Worm (Caenorhabditis elegans): ENCODE results near the gene C09B9.1.

Gene C09B9.1

DNA sequence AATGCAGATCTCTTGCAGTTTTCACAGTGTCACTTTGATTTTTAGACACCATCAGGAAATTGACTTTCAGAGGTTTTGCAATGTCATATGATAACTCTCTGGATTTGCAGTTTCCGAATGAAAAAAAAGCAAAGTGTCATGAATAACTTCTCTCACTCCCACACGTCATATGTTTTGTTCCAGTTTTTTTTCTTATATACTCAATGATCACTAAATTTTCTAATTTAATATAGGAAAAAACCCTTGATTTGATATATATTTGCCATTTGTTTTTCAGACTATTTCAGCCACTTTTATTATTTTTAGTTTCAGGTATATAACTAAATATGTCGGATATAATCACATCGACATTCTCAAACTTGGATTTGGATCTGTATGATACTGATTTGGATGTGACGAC lies at the start of gene C09B9.1:
TSS of gene C09B9.1 (plus strand) at position 301 of the 400 bp plus-strand sequence.
- TF ChIP-seq hmbx-1 (tag; optimal IDR thresholded peaks at IDR 0.05), result no peak
- no peak for TF ChIP-seq ceh-13 (GFP tag; optimal IDR thresholded peaks at IDR 0.05)
- no peak for TF ChIP-seq tbx-37 (GFP tag; conservative IDR thresholded peaks at IDR 0.05)
- no peak for TF ChIP-seq ets-7 (tag; optimal IDR thresholded peaks at IDR 0.05)
- TF ChIP-seq tra-4 (tag; optimal IDR thresholded peaks at IDR 0.05), result no peak
- TF ChIP-seq hnd-1 (tag; optimal IDR thresholded peaks at IDR 0.05), result no peak
- no peak for TF ChIP-seq ceh-36 (tag; optimal IDR thresholded peaks at IDR 0.05)
- no peak for TF ChIP-seq pes-1 (GFP tag; IDR thresholded peaks at IDR 0.05)
- TF ChIP-seq flt-1 (GFP tag; IDR thresholded peaks at IDR 0.05), result no peak
- no peak for TF ChIP-seq tbx-11 (GFP tag; IDR thresholded peaks at IDR 0.05)
- no peak for TF ChIP-seq aly-1 (tag; optimal IDR thresholded peaks at IDR 0.05)

DNA sequence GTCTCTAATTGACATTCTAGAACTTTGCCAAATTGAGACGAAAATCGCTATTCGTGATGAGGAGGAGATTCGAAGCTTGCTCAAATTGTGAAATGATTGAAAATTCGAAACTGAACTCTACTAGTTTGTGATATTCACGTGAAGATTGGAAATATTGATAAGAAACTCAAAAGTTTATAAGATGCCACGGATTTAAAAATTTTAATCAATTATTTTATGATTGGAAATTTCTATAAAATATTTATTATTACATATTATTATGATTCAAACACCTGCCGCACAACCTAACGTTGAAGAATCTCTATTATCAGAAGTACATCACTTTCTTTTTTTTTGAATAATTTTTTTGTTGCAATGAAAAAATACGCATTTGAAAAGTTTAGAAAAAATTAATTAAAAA lies 49.1 kb upstream of the C09B9.1 start, which contains the start of gene E03H12.7:
TSS of gene E03H12.7 (minus strand) at position 101 of the 400 bp plus-strand sequence.
- no peak for TF ChIP-seq ets-7 (tag; optimal IDR thresholded peaks at IDR 0.05)
- TF ChIP-seq F13C5.2 (tag; optimal IDR thresholded peaks at IDR 0.05), result no peak
- no peak for TF ChIP-seq tbx-37 (GFP tag; conservative IDR thresholded peaks at IDR 0.05)
- no peak for TF ChIP-seq tra-4 (tag; optimal IDR thresholded peaks at IDR 0.05)
- no peak for TF ChIP-seq ceh-36 (tag; optimal IDR thresholded peaks at IDR 0.05)
- TF ChIP-seq scrt-1 (GFP tag; IDR thresholded peaks at IDR 0.05), result no peak
- TF ChIP-seq ceh-13 (GFP tag; optimal IDR thresholded peaks at IDR 0.05), result no peak
- TF ChIP-seq flt-1 (GFP tag; IDR thresholded peaks at IDR 0.05), result no peak

DNA sequence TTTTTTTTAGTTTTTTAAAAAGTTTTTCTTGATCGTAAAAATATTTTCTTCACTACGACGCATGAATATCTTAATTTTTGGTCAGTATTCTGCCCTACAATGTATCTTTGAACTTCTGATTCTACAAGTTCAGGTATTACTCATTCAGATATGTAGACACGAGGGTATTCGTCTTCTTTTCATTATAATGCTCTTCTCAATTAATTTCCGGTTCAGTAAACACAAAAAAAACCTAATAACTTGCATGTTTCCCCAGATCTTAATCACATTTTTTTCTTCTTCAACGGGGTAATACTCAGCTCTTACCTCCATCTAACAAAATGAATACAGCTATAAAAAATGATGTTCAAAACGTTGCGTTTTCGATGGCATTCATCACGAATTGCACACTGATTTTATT lies 45.5 kb upstream of the C09B9.1 start, which contains the start of gene str-162:
TSS of gene str-162 (plus strand) at position 301 of the 400 bp plus-strand sequence.
- no peak for TF ChIP-seq tra-4 (tag; optimal IDR thresholded peaks at IDR 0.05)
- no peak for TF ChIP-seq tbx-37 (GFP tag; conservative IDR thresholded peaks at IDR 0.05)
- TF ChIP-seq hnd-1 (tag; optimal IDR thresholded peaks at IDR 0.05), result no peak
- no peak for TF ChIP-seq aly-1 (tag; optimal IDR thresholded peaks at IDR 0.05)
- TF ChIP-seq ama-1 (optimal IDR thresholded peaks at IDR 0.05), result no peak
- no peak for TF ChIP-seq ceh-13 (GFP tag; optimal IDR thresholded peaks at IDR 0.05)

- TF ChIP-seq ets-7 (tag; optimal IDR thresholded peaks at IDR 0.05) (no peak), B0310.2 (tag; optimal IDR thresholded peaks at IDR 0.05) (no peak), tbx-37 (GFP tag; conservative IDR thresholded peaks at IDR 0.05) (no peak), scrt-1 (GFP tag; IDR thresholded peaks at IDR 0.05) (no peak), ama-1 (optimal IDR thresholded peaks at IDR 0.05) (no peak), ceh-36 (tag; optimal IDR thresholded peaks at IDR 0.05) (no peak)
Measured at ce11 chrIV:4993128-4993527, 44.5 kb upstream of the C09B9.1 start.

DNA sequence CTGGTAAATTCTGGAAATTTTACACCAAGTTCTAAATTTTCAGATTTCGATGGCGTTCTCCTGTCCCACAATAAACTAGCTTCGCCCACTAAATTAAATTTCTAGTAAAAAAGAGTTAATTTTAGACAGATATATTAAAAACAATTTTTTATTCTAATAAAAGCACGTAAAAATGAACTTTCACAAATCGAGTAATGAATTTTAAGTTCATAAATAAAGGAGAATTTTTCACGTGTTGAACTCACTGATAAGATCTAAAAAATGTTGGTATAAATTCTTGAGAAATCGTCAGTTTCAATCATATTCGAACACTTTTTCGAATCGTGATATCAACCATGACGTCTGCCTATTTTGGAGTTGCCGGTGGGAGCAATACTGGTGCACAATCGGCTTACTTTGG lies 41.7 kb upstream of the C09B9.1 start, which contains the start of gene ssq-2:
TSS of gene ssq-2 (plus strand) at position 301 of the 400 bp plus-strand sequence.
- TF ChIP-seq tbx-11 (GFP tag; IDR thresholded peaks at IDR 0.05) (no peak), flt-1 (GFP tag; IDR thresholded peaks at IDR 0.05) (no peak), F13C5.2 (tag; optimal IDR thresholded peaks at IDR 0.05) (no peak), pes-1 (GFP tag; IDR thresholded peaks at IDR 0.05) (no peak), ets-7 (tag; optimal IDR thresholded peaks at IDR 0.05) (no peak), hmg-4 (GFP tag; optimal IDR thresholded peaks at IDR 0.05) (no peak), sea-1 (GFP tag; conservative IDR thresholded peaks at IDR 0.05) (no peak), B0310.2 (tag; optimal IDR thresholded peaks at IDR 0.05) (no peak), aly-1 (tag; optimal IDR thresholded peaks at IDR 0.05) (no peak), scrt-1 (GFP tag; IDR thresholded peaks at IDR 0.05) (no peak), ceh-36 (tag; optimal IDR thresholded peaks at IDR 0.05) (no peak), ama-1 (optimal IDR thresholded peaks at IDR 0.05) (no peak), tbx-37 (GFP tag; conservative IDR thresholded peaks at IDR 0.05) (no peak), hmbx-1 (tag; optimal IDR thresholded peaks at IDR 0.05) (no peak), hnd-1 (tag; optimal IDR thresholded peaks at IDR 0.05) (no peak)

ce11 chrIV:4996956-4997355 lies 40.6 kb upstream of the C09B9.1 start:
- TF ChIP-seq tbx-37 (GFP tag; conservative IDR thresholded peaks at IDR 0.05) (no peak), ceh-36 (tag; optimal IDR thresholded peaks at IDR 0.05) (no peak), ama-1 (optimal IDR thresholded peaks at IDR 0.05) (no peak), sea-1 (GFP tag; conservative IDR thresholded peaks at IDR 0.05) (no peak), hmbx-1 (tag; optimal IDR thresholded peaks at IDR 0.05) (no peak), hnd-1 (tag; optimal IDR thresholded peaks at IDR 0.05) (no peak), pes-1 (GFP tag; IDR thresholded peaks at IDR 0.05) (no peak)

DNA sequence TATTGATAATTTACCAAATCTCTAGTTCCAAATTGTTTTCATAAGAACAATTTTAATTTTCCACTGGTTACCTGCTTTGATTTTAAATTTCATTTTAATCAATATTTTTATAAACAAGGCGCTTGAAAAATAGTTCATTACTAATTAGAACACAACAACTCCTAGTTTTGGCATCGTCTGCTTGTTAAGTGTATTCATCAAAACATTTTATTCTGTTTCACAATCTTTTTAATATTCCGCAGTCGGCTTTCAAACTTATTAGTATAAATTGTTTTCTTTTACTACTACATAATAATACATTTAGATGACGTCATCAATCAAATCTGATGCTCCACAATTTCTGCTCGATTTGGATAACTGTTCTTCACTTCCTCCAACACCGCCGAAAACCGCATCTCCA lies 35.1 kb upstream of the C09B9.1 start, which contains the start of gene pes-1:
TSS of gene pes-1 (plus strand) at position 301 of the 400 bp plus-strand sequence.
- TF ChIP-seq aly-1 (tag; optimal IDR thresholded peaks at IDR 0.05), result no peak
- no peak for TF ChIP-seq B0310.2 (tag; optimal IDR thresholded peaks at IDR 0.05)
- no peak for TF ChIP-seq scrt-1 (GFP tag; IDR thresholded peaks at IDR 0.05)
- no peak for TF ChIP-seq tbx-37 (GFP tag; conservative IDR thresholded peaks at IDR 0.05)
- no peak for TF ChIP-seq ama-1 (optimal IDR thresholded peaks at IDR 0.05)
- no peak for TF ChIP-seq ceh-36 (tag; optimal IDR thresholded peaks at IDR 0.05)
- no peak for TF ChIP-seq hmbx-1 (tag; optimal IDR thresholded peaks at IDR 0.05)
- TF ChIP-seq ets-7 (tag; optimal IDR thresholded peaks at IDR 0.05), result no peak
- no peak for TF ChIP-seq tbx-11 (GFP tag; IDR thresholded peaks at IDR 0.05)
- no peak for TF ChIP-seq ceh-13 (GFP tag; optimal IDR thresholded peaks at IDR 0.05)
- TF ChIP-seq hnd-1 (tag; optimal IDR thresholded peaks at IDR 0.05), result no peak

ce11 chrIV:5005154-5005553 lies 32.4 kb upstream of the C09B9.1 start:
- TF ChIP-seq hmg-4 (GFP tag; optimal IDR thresholded peaks at IDR 0.05), result no peak
- TF ChIP-seq sea-1 (GFP tag; conservative IDR thresholded peaks at IDR 0.05), result no peak

ce11 chrIV:5008378-5008777 lies 29.2 kb upstream of the C09B9.1 start, which contains the start of gene srm-2:
srm-2 (plus strand) TSS chrIV:5008678.
- TF ChIP-seq scrt-1 (GFP tag; IDR thresholded peaks at IDR 0.05) (no peak), flt-1 (GFP tag; IDR thresholded peaks at IDR 0.05) (no peak), hnd-1 (tag; optimal IDR thresholded peaks at IDR 0.05) (no peak), ets-7 (tag; optimal IDR thresholded peaks at IDR 0.05) (no peak), aly-1 (tag; optimal IDR thresholded peaks at IDR 0.05) (no peak), ceh-36 (tag; optimal IDR thresholded peaks at IDR 0.05) (no peak), ceh-13 (GFP tag; optimal IDR thresholded peaks at IDR 0.05) (no peak), sea-1 (GFP tag; conservative IDR thresholded peaks at IDR 0.05) (no peak), F13C5.2 (tag; optimal IDR thresholded peaks at IDR 0.05) (no peak), B0310.2 (tag; optimal IDR thresholded peaks at IDR 0.05) (no peak), ama-1 (optimal IDR thresholded peaks at IDR 0.05) (no peak), tbx-11 (GFP tag; IDR thresholded peaks at IDR 0.05) (no peak), hmg-4 (GFP tag; optimal IDR thresholded peaks at IDR 0.05) (no peak), tra-4 (tag; optimal IDR thresholded peaks at IDR 0.05) (no peak)

Measured in whole organism, early embryonic.